Fruit fly (Drosophila melanogaster) whole organism, prepupa: ENCODE results near the gene alpha-Est8.

Source experiments
- CG11294 ChIP-seq: fragments of 200-800 bp; sonication (Bioruptor generic); IDR thresholded peaks from 2 replicates; pipeline ENCODE4 v1.3.6; 2022; ENCODE audit warnings: missing biosample characterization, missing genetic modification characterization
- CG31627 ChIP-seq: fragments of 200-800 bp; sonication (Bioruptor generic); optimal IDR thresholded peaks from 3 replicates; lab custom pipeline; 2016; ENCODE audit warnings: missing biosample characterization, missing genetic modification characterization
- CG3919 ChIP-seq: fragments of 200-800 bp; sonication (Bioruptor generic); optimal IDR thresholded peaks from 3 replicates; lab custom pipeline; 2016; ENCODE audit warnings: missing biosample characterization, missing genetic modification characterization
- CG6854 ChIP-seq: fragments of 200-800 bp; sonication (Bioruptor generic); optimal IDR thresholded peaks from 2 replicates; lab custom pipeline; 2017; ENCODE audit warnings: missing biosample characterization, mild to moderate bottlenecking, missing genetic modification characterization
- CG7368 ChIP-seq: fragments of 200-800 bp; sonication (Bioruptor generic); optimal IDR thresholded peaks from 3 replicates; lab custom pipeline; 2016; ENCODE audit warnings: missing biosample characterization, missing genetic modification characterization
- CG8319 ChIP-seq: fragments of 200-800 bp; sonication (Bioruptor generic); optimal IDR thresholded peaks from 3 replicates; lab custom pipeline; 2016; ENCODE audit warnings: missing biosample characterization, missing genetic modification characterization
- Gug ChIP-seq: fragments of 200-800 bp; sonication (Bioruptor generic); IDR thresholded peaks from 2 replicates; pipeline ENCODE4 v1.3.6; 2022; ENCODE audit warnings: missing biosample characterization, missing genetic modification characterization
- Sox14 ChIP-seq: fragments of 200-800 bp; sonication (Bioruptor generic); optimal IDR thresholded peaks from 3 replicates; lab custom pipeline; 2016; ENCODE audit warnings: missing biosample characterization, missing genetic modification characterization
- Sox15 ChIP-seq: fragments of 200-800 bp; sonication (Bioruptor generic); optimal IDR thresholded peaks from 3 replicates; lab custom pipeline; 2016; ENCODE audit warnings: missing biosample characterization, missing genetic modification characterization
- esn ChIP-seq: fragments of 200-800 bp; sonication (Bioruptor generic); optimal IDR thresholded peaks from 2 replicates; lab custom pipeline; 2016; ENCODE audit warnings: missing biosample characterization, mild to moderate bottlenecking, missing genetic modification characterization, moderate library complexity
- pdm3 ChIP-seq: fragments of 200-800 bp; sonication (Bioruptor generic); optimal IDR thresholded peaks from 3 replicates; lab custom pipeline; 2016; ENCODE audit warnings: missing biosample characterization, missing genetic modification characterization
- vri ChIP-seq: fragments of 200-800 bp; sonication (Bioruptor generic); optimal IDR thresholded peaks from 3 replicates; lab custom pipeline; 2016; ENCODE audit warnings: missing biosample characterization, mild to moderate bottlenecking, missing genetic modification characterization

DNA sequence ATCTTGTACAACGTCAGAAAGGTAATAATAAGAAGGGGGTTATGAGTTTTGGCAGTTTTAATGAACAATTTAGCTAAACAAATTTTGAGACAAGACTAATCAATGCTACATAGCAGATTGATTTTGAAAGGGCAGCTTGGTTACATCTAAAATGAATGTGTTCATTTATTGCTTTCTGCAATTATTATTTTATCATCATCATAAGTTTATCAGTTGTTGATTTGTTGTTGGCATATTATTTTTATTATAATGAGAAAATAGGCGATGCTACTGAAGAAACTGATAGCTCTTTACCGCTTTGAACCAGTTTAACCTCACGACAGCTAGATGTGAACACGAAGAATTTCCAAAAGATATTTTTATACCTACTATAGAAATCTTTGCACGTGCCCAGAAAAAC is 13.2 kb downstream of the alpha-Est8 start, which contains the start of gene Mics1:
- TF ChIP-seq CG31627 (no peak), CG7368 (GFP tag; lab: Kevin White, UChicago) (no peak), CG8319 (GFP tag; lab: Kevin White, UChicago) (no peak), CG6854 (no peak), esn (GFP tag; lab: Kevin White, UChicago) (no peak), Sox15 (GFP tag; lab: Kevin White, UChicago) (no peak), Sox14 (GFP tag; lab: Kevin White, UChicago) (no peak), pdm3 (GFP tag; lab: Kevin White, UChicago) (no peak), Gug (GFP tag; lab: Robert Waterston, UW) (no peak), CG11294 (no peak), vri (GFP tag; lab: Kevin White, UChicago) (no peak), CG3919 (GFP tag; lab: Kevin White, UChicago) (no peak)
